Fruit fly (Drosophila melanogaster) whole organism, pupa: ENCODE results near the gene Tollo.
A peak's percentile ranks its signal among the peaks of the same experiment; 100 is the strongest.

Experiments used
- CG13204 ChIP-seq: fragments of 200-800 bp; sonication (Bioruptor generic); optimal IDR thresholded peaks from 2 replicates; lab custom pipeline; 2018; ENCODE audit warnings: missing biosample characterization, mild to moderate bottlenecking, missing genetic modification characterization, moderate library complexity
- CG15710 ChIP-seq: fragments of 200-800 bp; sonication (Bioruptor generic); optimal IDR thresholded peaks from 2 replicates; lab custom pipeline; 2018; ENCODE audit warnings: missing biosample characterization, mild to moderate bottlenecking, missing genetic modification characterization, moderate library complexity
- Pif1A ChIP-seq: fragments of 200-800 bp; sonication (Bioruptor generic); optimal IDR thresholded peaks from 3 replicates; lab custom pipeline; 2016; ENCODE audit warnings: missing biosample characterization, missing genetic modification characterization
- rn ChIP-seq: fragments of 200-800 bp; sonication (Bioruptor generic); IDR thresholded peaks from 2 replicates; pipeline ENCODE4 v1.3.6; 2022; ENCODE audit warnings: missing biosample characterization, missing genetic modification characterization

DNA sequence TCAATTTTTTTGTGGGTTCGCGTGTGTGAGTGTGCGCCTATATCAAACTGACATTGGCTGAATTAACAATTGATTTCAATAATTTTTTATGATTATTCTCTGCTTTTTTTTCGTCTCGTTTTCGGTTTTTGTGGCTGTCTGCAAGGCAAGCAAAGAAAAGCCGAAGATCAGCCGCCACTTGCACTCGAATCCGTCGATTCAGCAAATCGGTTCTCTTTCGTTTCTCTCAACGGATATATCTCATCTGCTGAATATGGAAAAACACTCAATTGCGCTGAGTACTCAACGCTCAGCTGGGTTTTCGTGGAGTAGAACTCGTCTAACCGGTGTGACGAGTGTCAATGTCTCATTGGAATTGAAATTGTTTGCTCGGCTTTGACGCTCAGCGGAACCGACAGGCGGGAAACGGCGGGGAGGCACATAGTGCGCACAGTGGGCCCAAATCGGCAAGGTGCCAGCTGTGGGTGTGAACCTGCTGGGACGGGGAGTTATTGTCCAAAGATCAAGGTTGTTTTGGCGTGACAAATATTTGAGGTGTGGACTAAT, 1.1 kb upstream of the Tollo start:
- TF ChIP-seq CG15710: peak; percentile 32
- no peak for TF ChIP-seq Pif1A (GFP tag; lab: Kevin White, UChicago)
- TF ChIP-seq CG13204: no peak
- TF ChIP-seq rn: 0 out of 2 replicates have a peak, but pooled peaks have one; percentile 23
